Fruit fly (Drosophila melanogaster): ENCODE data around the gene Vml.

Gene Vml

dm6 chrX:2318369-2318768 lies 42.7 kb downstream of the Vml start (continued):
- TF ChIP-seq pdm3 (GFP tag; optimal IDR thresholded peaks at IDR 0.05): peak; percentile 69
- TF ChIP-seq cyc (GFP tag; optimal IDR thresholded peaks at IDR 0.05): peak; percentile 80
- TF ChIP-seq Ets21C (GFP tag; optimal IDR thresholded peaks at IDR 0.05): peak; percentile 58
- TF ChIP-seq Eip78C (GFP tag): no peak
- TF ChIP-seq CG11762 (GFP tag; optimal IDR thresholded peaks at IDR 0.05; ENCODE audit: insufficient read depth): peak; percentile 51
- peak; percentile 65 for TF ChIP-seq CG3032 (tag; optimal IDR thresholded peaks at IDR 0.05)
- TF ChIP-seq OdsH (GFP tag; optimal IDR thresholded peaks at IDR 0.05): peak; percentile 52
- TF ChIP-seq CG8319 (GFP tag; optimal IDR thresholded peaks at IDR 0.05): peak; percentile 41
- TF ChIP-seq CG10631 (GFP tag; optimal IDR thresholded peaks at IDR 0.05): peak; percentile 61
- no peak for TF ChIP-seq CG11294 (GFP tag; IDR thresholded peaks at IDR 0.05)
- TF ChIP-seq Sox15 (GFP tag; optimal IDR thresholded peaks at IDR 0.05): peak; percentile 49
- TF ChIP-seq CG6808 (GFP tag; optimal IDR thresholded peaks at IDR 0.05): peak; percentile 5
- peak; percentile 66 for TF ChIP-seq esn (GFP tag; optimal IDR thresholded peaks at IDR 0.05)
- peak; percentile 59 for TF ChIP-seq Hr4 (GFP tag; optimal IDR thresholded peaks at IDR 0.05)
- no peak for TF ChIP-seq CG6854 (GFP tag; optimal IDR thresholded peaks at IDR 0.05)
- TF ChIP-seq salr (GFP tag; optimal IDR thresholded peaks at IDR 0.05): peak in 1 of 2 experiments; percentile 31
- peak; percentile 61 for TF ChIP-seq eg (GFP tag; IDR thresholded peaks at IDR 0.05)
- TF ChIP-seq fkh (GFP tag; optimal IDR thresholded peaks at IDR 0.05): no peak
- peak; percentile 69 for TF ChIP-seq Sox14 (GFP tag; optimal IDR thresholded peaks at IDR 0.05)
- no peak for TF ChIP-seq CG4318 (GFP tag; optimal IDR thresholded peaks at IDR 0.05)
- peak; percentile 3 for TF ChIP-seq fd59A (GFP tag; optimal IDR thresholded peaks at IDR 0.05)
- TF ChIP-seq Sox102F (GFP tag; optimal IDR thresholded peaks at IDR 0.05): peak; percentile 69
- peak; percentile 54 for TF ChIP-seq Ets96B (tag; optimal IDR thresholded peaks at IDR 0.05)
- peak; percentile 80 for TF ChIP-seq Hr39 (GFP tag; optimal IDR thresholded peaks at IDR 0.05)
- TF ChIP-seq fd85E (GFP tag; optimal IDR thresholded peaks at IDR 0.05): no peak
- TF ChIP-seq ss (GFP tag; optimal IDR thresholded peaks at IDR 0.05): no peak
- peak; percentile 61 for TF ChIP-seq CG3919 (GFP tag; optimal IDR thresholded peaks at IDR 0.05)
- TF ChIP-seq CG8632 (GFP tag; optimal IDR thresholded peaks at IDR 0.05): peak; percentile 61
- peak; percentile 35; the same call in 1 of the 2 replicates for TF ChIP-seq Gug (GFP tag; IDR thresholded peaks at IDR 0.05)

DNA sequence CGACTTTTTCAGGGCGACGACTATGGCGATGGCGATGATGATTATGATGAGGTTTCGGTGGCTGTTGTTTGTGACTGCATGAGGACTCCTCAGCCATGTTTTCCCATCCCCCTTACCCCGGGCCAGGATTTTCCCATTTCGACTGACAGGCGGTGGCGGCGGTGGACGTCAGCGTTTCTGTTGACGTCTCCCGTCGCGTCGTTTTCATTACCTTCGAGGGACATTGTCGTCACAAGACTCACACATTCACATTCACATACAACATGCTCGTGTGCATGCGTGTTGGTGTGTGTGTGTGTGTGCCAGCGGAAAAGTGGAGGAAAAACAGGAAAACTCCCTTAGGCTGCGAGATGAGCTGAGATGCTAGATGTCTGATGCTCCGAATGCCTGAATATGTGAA lies 44.2 kb downstream of the Vml start:
- TF ChIP-seq lz (GFP tag; optimal IDR thresholded peaks at IDR 0.05) (no peak), OdsH (GFP tag; optimal IDR thresholded peaks at IDR 0.05) (no peak), Eip75B (GFP tag; optimal IDR thresholded peaks at IDR 0.05) (no peak), Sox15 (GFP tag; optimal IDR thresholded peaks at IDR 0.05) (no peak), Ets96B (tag; optimal IDR thresholded peaks at IDR 0.05) (no peak), fd85E (GFP tag; optimal IDR thresholded peaks at IDR 0.05) (no peak), spab (GFP tag; optimal IDR thresholded peaks at IDR 0.05) (no peak), CG6276 (GFP tag; optimal IDR thresholded peaks at IDR 0.05) (no peak), Eip78C (GFP tag) (no peak), eg (GFP tag; IDR thresholded peaks at IDR 0.05) (no peak), topi (GFP tag; optimal IDR thresholded peaks at IDR 0.05) (no peak)

- TF ChIP-seq Blimp-1 (GFP tag; optimal IDR thresholded peaks at IDR 0.05) (no peak), Sox15 (GFP tag; optimal IDR thresholded peaks at IDR 0.05) (no peak), fd59A (GFP tag; optimal IDR thresholded peaks at IDR 0.05) (no peak), CG3032 (tag; optimal IDR thresholded peaks at IDR 0.05) (no peak), CG9139 (GFP tag; optimal IDR thresholded peaks at IDR 0.05) (no peak), CG6854 (GFP tag; optimal IDR thresholded peaks at IDR 0.05) (no peak), svp (GFP tag) (peak; percentile 10)
These were observed 45.3 kb downstream of the Vml start for dm6 chrX:2320892-2321291.

Data from whole organism, prepupa.